Worm (Caenorhabditis elegans) whole organism, late embryonic: Measurements from ENCODE around the gene erl-1.
A peak's percentile ranks its signal among the peaks of the same experiment; 100 is the strongest.

Source experiments
- C38D4.7 ChIP-seq: fragments of 200-800 bp; sonication (Bioruptor generic); optimal IDR thresholded peaks from 2 replicates; lab custom pipeline; 2018; ENCODE audit warnings: mild to moderate bottlenecking, missing genetic modification characterization, moderate library complexity, missing compliant biosample characterization
- F13H6.1 ChIP-seq: sonication (generic microtip); optimal IDR thresholded peaks from 2 replicates; lab custom pipeline; 2016; ENCODE audit warnings: missing genetic modification characterization, missing compliant biosample characterization
- Y22D7AL.16 ChIP-seq: sonication (generic microtip); optimal IDR thresholded peaks from 2 replicates; lab custom pipeline; 2016; ENCODE audit warnings: missing genetic modification characterization, missing compliant biosample characterization
- ahr-1 ChIP-seq: sonication (generic microtip); optimal IDR thresholded peaks from 2 replicates; lab custom pipeline; 2016; ENCODE audit warnings: missing genetic modification characterization, missing compliant biosample characterization
- ama-1 ChIP-seq: fragments of 150-350 bp; optimal IDR thresholded peaks from 2 replicates; lab custom pipeline; 2014
- ceh-14 ChIP-seq: sonication (generic microtip); optimal IDR thresholded peaks from 2 replicates; lab custom pipeline; 2016; ENCODE audit warnings: missing genotype, missing genetic modification characterization, missing compliant biosample characterization
- ceh-18 ChIP-seq: sonication (generic microtip); optimal IDR thresholded peaks from 2 replicates; lab custom pipeline; 2016; ENCODE audit warnings: missing genetic modification characterization, missing compliant biosample characterization
- ceh-45 ChIP-seq: fragments of 200-800 bp; sonication (Bioruptor generic); IDR thresholded peaks from 2 replicates; pipeline ENCODE4 v1.3.6; 2022; ENCODE audit warnings: missing genetic modification reagents, missing genetic modification characterization, missing compliant biosample characterization
- che-1 ChIP-seq: sonication (generic microtip); optimal IDR thresholded peaks from 2 replicates; lab custom pipeline; 2016; ENCODE audit warnings: mild to moderate bottlenecking, missing genetic modification characterization, missing compliant biosample characterization
- dve-1 ChIP-seq: sonication (generic microtip); optimal IDR thresholded peaks from 2 replicates; lab custom pipeline; 2017; ENCODE audit warnings: antibody characterized with exemption, mild to moderate bottlenecking, missing genetic modification characterization, missing compliant biosample characterization
- elt-2 ChIP-seq: sonication (generic microtip); optimal IDR thresholded peaks from 2 replicates; lab custom pipeline; 2016; ENCODE audit warnings: missing genetic modification reagents, missing genetic modification characterization, missing compliant biosample characterization
- ets-4 ChIP-seq: sonication (generic microtip); optimal IDR thresholded peaks from 2 replicates; lab custom pipeline; 2016; ENCODE audit warnings: missing genetic modification characterization, missing compliant biosample characterization
- eyg-1 ChIP-seq: sonication (generic microtip); optimal IDR thresholded peaks from 2 replicates; lab custom pipeline; 2016; ENCODE audit warnings: missing genotype, missing genetic modification characterization, missing compliant biosample characterization
- fkh-10 ChIP-seq: fragments of 150-350 bp; optimal IDR thresholded peaks from 2 replicates; lab custom pipeline; 2014; ENCODE audit warnings: missing biosample characterization, missing genetic modification reagents, missing genetic modification characterization
- fkh-6 ChIP-seq: sonication (generic microtip); optimal IDR thresholded peaks from 2 replicates; lab custom pipeline; 2016; ENCODE audit warnings: missing genetic modification characterization, missing compliant biosample characterization
- gmeb-2 ChIP-seq: sonication (generic microtip); optimal IDR thresholded peaks from 2 replicates; lab custom pipeline; 2016; ENCODE audit warnings: missing genetic modification characterization, inconsistent platforms, missing compliant biosample characterization
- hlh-15 ChIP-seq: sonication (generic microtip); optimal IDR thresholded peaks from 2 replicates; lab custom pipeline; 2016; ENCODE audit warnings: missing genetic modification characterization, missing compliant biosample characterization
- hlh-30 ChIP-seq: sonication (generic microtip); optimal IDR thresholded peaks from 2 replicates; lab custom pipeline; 2017; ENCODE audit warnings: antibody characterized with exemption, missing genetic modification characterization, missing compliant biosample characterization; ENCODE audit not compliant: insufficient read depth
- hlh-6 ChIP-seq: sonication (generic microtip); optimal IDR thresholded peaks from 2 replicates; lab custom pipeline; 2016; ENCODE audit warnings: missing genotype, missing genetic modification characterization, missing compliant biosample characterization
- hlh-8 ChIP-seq: sonication (generic microtip); optimal IDR thresholded peaks from 2 replicates; lab custom pipeline; 2016; ENCODE audit warnings: missing genotype, missing genetic modification characterization, missing compliant biosample characterization
- lin-11 ChIP-seq: fragments of 200-800 bp; sonication (Bioruptor generic); optimal IDR thresholded peaks from 2 replicates; lab custom pipeline; 2018; ENCODE audit warnings: mild to moderate bottlenecking, missing genetic modification characterization, missing compliant biosample characterization
- madf-2 ChIP-seq: sonication (generic microtip); optimal IDR thresholded peaks from 2 replicates; lab custom pipeline; 2017; ENCODE audit warnings: missing genetic modification characterization, missing compliant biosample characterization
- mec-3 ChIP-seq: sonication (generic microtip); optimal IDR thresholded peaks from 2 replicates; lab custom pipeline; 2016; ENCODE audit warnings: borderline replicate concordance, missing genetic modification characterization, missing compliant biosample characterization
- nhr-11 ChIP-seq: fragments of 150-350 bp; optimal IDR thresholded peaks from 2 replicates; lab custom pipeline; 2014; ENCODE audit warnings: missing biosample characterization, missing genetic modification characterization
- nhr-232 ChIP-seq: sonication (generic microtip); optimal IDR thresholded peaks from 2 replicates; lab custom pipeline; 2016; ENCODE audit warnings: missing genetic modification characterization, missing compliant biosample characterization
- npax-4 ChIP-seq: sonication (generic microtip); optimal IDR thresholded peaks from 2 replicates; lab custom pipeline; 2016; ENCODE audit warnings: missing genetic modification characterization, missing compliant biosample characterization
- pat-9 ChIP-seq: fragments of 200-800 bp; sonication (Bioruptor generic); optimal IDR thresholded peaks from 2 replicates; lab custom pipeline; 2018; ENCODE audit warnings: mild to moderate bottlenecking, missing genetic modification characterization, moderate library complexity, missing compliant biosample characterization
- pax-1 ChIP-seq: fragments of 150-350 bp; optimal IDR thresholded peaks from 2 replicates; lab custom pipeline; 2014; ENCODE audit warnings: missing biosample characterization, missing genetic modification characterization
- pha-2 ChIP-seq: sonication (generic microtip); optimal IDR thresholded peaks from 2 replicates; lab custom pipeline; 2017; ENCODE audit warnings: mild to moderate bottlenecking, missing genetic modification characterization, missing compliant biosample characterization
- pros-1 ChIP-seq: fragments of 150-350 bp; optimal IDR thresholded peaks from 2 replicates; lab custom pipeline; 2014; ENCODE audit warnings: missing biosample characterization, missing genetic modification reagents, missing genetic modification characterization
- ref-2 ChIP-seq: sonication (generic microtip); optimal IDR thresholded peaks from 2 replicates; lab custom pipeline; 2016; ENCODE audit warnings: missing genetic modification characterization, missing compliant biosample characterization
- rnt-1 ChIP-seq: sonication (generic microtip); optimal IDR thresholded peaks from 2 replicates; lab custom pipeline; 2016; ENCODE audit warnings: missing genetic modification characterization, missing compliant biosample characterization
- sox-4 ChIP-seq: sonication (generic microtip); optimal IDR thresholded peaks from 2 replicates; lab custom pipeline; 2017; ENCODE audit warnings: mild to moderate bottlenecking, missing genetic modification characterization, inconsistent platforms, missing compliant biosample characterization
- tbx-2 ChIP-seq: sonication (generic microtip); optimal IDR thresholded peaks from 2 replicates; lab custom pipeline; 2016; ENCODE audit warnings: missing genetic modification characterization, missing compliant biosample characterization
- unc-3 ChIP-seq, 2 experiments: fragments of 200-800 bp in 1 of 2; sonication (Bioruptor generic) in 1 of 2; sonication (generic microtip) in 1 of 2; conservative IDR thresholded peaks in 1 of 2; optimal IDR thresholded peaks in 1 of 2; 2 replicates each; pipeline versions ENCODE4 v1.3.6 to Lab custom; 2016 to 2022; ENCODE audit warnings: missing compliant biosample characterization in 2 of 2, missing genetic modification characterization in 2 of 2, missing genetic modification reagents in 1 of 2
- unc-42 ChIP-seq: sonication (generic microtip); optimal IDR thresholded peaks from 2 replicates; lab custom pipeline; 2016; ENCODE audit warnings: missing genotype, missing genetic modification characterization, missing compliant biosample characterization
- zip-5 ChIP-seq: sonication (generic microtip); optimal IDR thresholded peaks from 2 replicates; lab custom pipeline; 2016; ENCODE audit warnings: missing genetic modification characterization, missing compliant biosample characterization
- ztf-16 ChIP-seq: sonication (generic microtip); optimal IDR thresholded peaks from 2 replicates; lab custom pipeline; 2017; ENCODE audit warnings: missing genetic modification characterization, missing compliant biosample characterization

Gene erl-1

ce11 chrIV:12290744-12291143, 3.0 kb downstream of the erl-1 start, which contains the start of gene C42C1.8:
Gene C42C1.8 (plus strand): TSS chrIV:12291044.
- no peak for TF ChIP-seq zip-5

- TF ChIP-seq ets-4 (no peak), hlh-30 (no peak), madf-2 (tag; lab: Kevin White, UChicago) (no peak), pros-1 (no peak), tbx-2 (tag; lab: Kevin White, UChicago) (no peak), gmeb-2 (no peak), ztf-16 (tag; lab: Kevin White, UChicago) (no peak), ahr-1 (tag; lab: Kevin White, UChicago) (no peak), pat-9 (tag; lab: Kevin White, UChicago) (no peak), hlh-6 (no peak), ceh-14 (no peak), fkh-10 (no peak)
Measured at ce11 chrIV:12301161-12301560, 13.4 kb downstream of the erl-1 start, which contains the start of gene oac-59. Gene oac-59 (minus strand): TSS chrIV:12301261.

ce11 chrIV:12302885-12303284, 15.2 kb downstream of the erl-1 start:
- TF ChIP-seq npax-4 (tag; lab: Kevin White, UChicago) = no peak
- no peak for TF ChIP-seq C38D4.7 (GFP tag; lab: Kevin White, UChicago)
- no peak for TF ChIP-seq hlh-30
- no peak for TF ChIP-seq ztf-16 (tag; lab: Kevin White, UChicago)
- no peak for TF ChIP-seq F13H6.1 (tag; lab: Kevin White, UChicago)
- TF ChIP-seq ets-4 = no peak
- TF ChIP-seq ceh-45 = no peak
- TF ChIP-seq lin-11 (tag; lab: Kevin White, UChicago) = no peak
- TF ChIP-seq fkh-6 = no peak
- TF ChIP-seq hlh-15 (tag; lab: Kevin White, UChicago) = no peak
- TF ChIP-seq ceh-14 = no peak
- TF ChIP-seq mec-3 (tag; lab: Kevin White, UChicago) = no peak
- TF ChIP-seq unc-3 (GFP tag; conservative IDR thresholded peaks at IDR 0.05; lab: Robert Waterston, UW) = no peak
- no peak for TF ChIP-seq unc-3 (tag; optimal IDR thresholded peaks at IDR 0.05; lab: Kevin White, UChicago)
- TF ChIP-seq dve-1 (tag; lab: Kevin White, UChicago) = no peak
- no peak for TF ChIP-seq ahr-1 (tag; lab: Kevin White, UChicago)
- no peak for TF ChIP-seq pha-2 (tag; lab: Kevin White, UChicago)
- no peak for TF ChIP-seq sox-4 (tag; lab: Kevin White, UChicago)

DNA sequence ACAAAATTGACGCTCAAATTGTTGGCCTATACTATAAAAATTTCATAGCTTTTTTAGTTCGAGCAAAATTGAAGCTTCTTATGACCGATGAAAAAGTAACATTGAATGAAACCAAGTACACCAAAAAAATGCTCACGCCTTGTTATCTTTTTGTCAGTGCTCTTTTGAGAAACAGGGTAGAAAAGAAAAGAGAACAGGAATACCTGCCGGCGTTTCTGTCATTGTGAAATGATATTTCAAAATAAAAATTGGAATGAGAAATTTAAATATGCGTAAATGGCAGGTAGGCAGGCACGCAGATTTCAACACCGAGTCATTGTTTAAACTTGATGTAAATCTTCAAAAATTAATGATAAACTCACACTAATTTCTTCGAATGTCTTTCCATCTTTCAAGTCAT, 17.0 kb downstream of the erl-1 start:
- TF ChIP-seq hlh-30 (no peak), hlh-8 (tag; lab: Kevin White, UChicago) (no peak), Y22D7AL.16 (no peak), nhr-232 (tag; lab: Kevin White, UChicago) (no peak), ahr-1 (tag; lab: Kevin White, UChicago) (no peak), ceh-18 (no peak), eyg-1 (tag; lab: Kevin White, UChicago) (no peak), unc-42 (no peak), nhr-11 (tag; lab: Kevin White, UChicago) (no peak), tbx-2 (tag; lab: Kevin White, UChicago) (no peak), rnt-1 (no peak), ceh-14 (no peak), ama-1 (lab: Kevin White, UChicago) (no peak)

- no peak for TF ChIP-seq che-1 (tag; lab: Kevin White, UChicago)
- TF ChIP-seq Y22D7AL.16 = no peak
- no peak for TF ChIP-seq pax-1 (tag; lab: Kevin White, UChicago)
- TF ChIP-seq eyg-1 (tag; lab: Kevin White, UChicago) = no peak
- TF ChIP-seq elt-2 = peak; percentile 31
- no peak for TF ChIP-seq ref-2 (tag; lab: Kevin White, UChicago)
Measured at ce11 chrIV:12305956-12306355, 18.2 kb downstream of the erl-1 start.
